Worm (Caenorhabditis elegans): ENCODE data around the gene F41C3.8.

ce11 chrII:4686941-4687340 lies 28.9 kb upstream of the F41C3.8 start, which contains the start of gene sre-39:
- TF ChIP-seq dao-5 (tag; optimal IDR thresholded peaks at IDR 0.05) (no peak), him-1 (tag; optimal IDR thresholded peaks at IDR 0.05) (no peak), W03F9.2 (tag; optimal IDR thresholded peaks at IDR 0.05) (no peak)
